Fruit fly (Drosophila melanogaster) whole organism: ENCODE data around the gene CG3630.

Source experiments
- CG8478 ChIP-seq: fragments of >200 bp; optimal IDR thresholded peaks from 2 replicates; lab custom pipeline; 2018; ENCODE audit warnings: inconsistent platforms
- EcR ChIP-seq, 2 experiments: fragments of >200 bp; optimal IDR thresholded peaks; 2 replicates each; lab custom pipeline; 2017; ENCODE audit warnings: missing biosample characterization in 2 of 2, missing genetic modification characterization in 2 of 2, missing genetic modification reagents in 2 of 2
- pan ChIP-seq: fragments of >200 bp; optimal IDR thresholded peaks from 2 replicates; lab custom pipeline; 2017
- psq ChIP-seq: fragments of >200 bp; optimal IDR thresholded peaks from 2 replicates; lab custom pipeline; 2017
- usp ChIP-seq: fragments of >200 bp; optimal IDR thresholded peaks from 2 replicates; lab custom pipeline; 2017; ENCODE audit warnings: missing biosample characterization, missing genetic modification characterization, mixed read lengths

dm6 chrX:2135868-2136787, 25.9 kb upstream of the CG3630 start:
- TF ChIP-seq psq (no peak), CG8478 (lab: Kevin White, UChicago) (no peak), pan (lab: Kevin White, UChicago) (no peak), usp (no peak), EcR (GFP tag; optimal IDR thresholded peaks at IDR 0.05; lab: Kevin White, UChicago) (no peak)
